Fruit fly (Drosophila melanogaster): ENCODE results near the gene Ptp10D.

DNA sequence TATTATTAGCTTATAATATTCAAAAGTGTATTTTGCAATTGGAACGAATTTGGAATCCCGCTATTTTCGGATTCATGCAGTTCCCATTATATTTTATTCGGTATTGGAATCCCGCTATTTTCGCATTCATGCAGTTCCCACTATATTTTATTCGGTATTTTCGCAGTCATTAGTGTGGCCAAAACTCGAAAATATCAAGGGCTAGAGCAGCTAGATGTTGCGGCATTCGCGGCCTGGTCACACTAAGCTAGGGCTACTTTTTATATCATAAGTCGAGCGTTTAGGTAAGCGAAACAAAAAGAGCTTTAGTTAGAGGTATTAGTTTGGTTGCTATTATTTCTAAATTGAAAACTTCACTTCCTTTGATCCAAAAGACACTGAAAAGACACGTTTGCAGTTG lies 43.0 kb upstream of the Ptp10D start:
- TF ChIP-seq CG10348 (GFP tag; IDR thresholded peaks at IDR 0.05) (no peak), CG8301 (tag; optimal IDR thresholded peaks at IDR 0.05) (no peak), gl (tag; optimal IDR thresholded peaks at IDR 0.05) (no peak), CG4496 (GFP tag; IDR thresholded peaks at IDR 0.05) (no peak), EcR (GFP tag; optimal IDR thresholded peaks at IDR 0.05) (no peak), CG12605 (GFP tag; IDR thresholded peaks at IDR 0.05) (no peak), Pif1B (GFP tag; optimal IDR thresholded peaks at IDR 0.05) (no peak), CG9948 (tag; optimal IDR thresholded peaks at IDR 0.05) (no peak), CG15710 (tag; optimal IDR thresholded peaks at IDR 0.05) (no peak), CG8159 (tag; optimal IDR thresholded peaks at IDR 0.05) (no peak)

All from whole organism, pupa.